Worm (Caenorhabditis elegans) whole organism, L1 larva: ENCODE measurements around the gene R07E4.1.
A peak's percentile ranks its signal among the peaks of the same experiment; 100 is the strongest.

Source experiments
- F16B12.6 ChIP-seq: fragments of 150-350 bp; optimal IDR thresholded peaks from 2 replicates; lab custom pipeline; 2014; ENCODE audit warnings: missing biosample characterization, missing genetic modification characterization
- alr-1 ChIP-seq: fragments of 200-800 bp; sonication (Bioruptor generic); optimal IDR thresholded peaks from 2 replicates; lab custom pipeline; 2018; ENCODE audit warnings: borderline replicate concordance, mild to moderate bottlenecking, missing genetic modification characterization, missing compliant biosample characterization
- ceh-63 ChIP-seq: fragments of 200-800 bp; sonication (Bioruptor generic); optimal IDR thresholded peaks from 2 replicates; lab custom pipeline; 2018; ENCODE audit warnings: mild to moderate bottlenecking, missing genetic modification characterization, missing compliant biosample characterization
- ceh-8 ChIP-seq: fragments of 200-800 bp; sonication (Bioruptor generic); optimal IDR thresholded peaks from 2 replicates; lab custom pipeline; 2018; ENCODE audit warnings: mild to moderate bottlenecking, missing genetic modification characterization, moderate library complexity, missing compliant biosample characterization
- ceh-82 ChIP-seq, 3 experiments: fragments of 150-350 bp in 1 of 3; sonication (generic microtip) in 2 of 3; optimal IDR thresholded peaks; 2 replicates each; lab custom pipeline; 2014 to 2017; ENCODE audit warnings: missing biosample characterization in 3 of 3, missing genetic modification characterization in 3 of 3
- ceh-88 ChIP-seq: fragments of 200-800 bp; sonication (Bioruptor generic); IDR thresholded peaks from 2 replicates; pipeline ENCODE4 v1.3.6; 2022; ENCODE audit warnings: missing genetic modification characterization, missing compliant biosample characterization
- ceh-90 ChIP-seq: sonication (generic microtip); optimal IDR thresholded peaks from 2 replicates; lab custom pipeline; 2016; ENCODE audit warnings: missing genetic modification characterization, missing compliant biosample characterization
- ces-1 ChIP-seq: fragments of 150-350 bp; optimal IDR thresholded peaks from 2 replicates; lab custom pipeline; 2014; ENCODE audit warnings: missing biosample characterization, missing genetic modification reagents, missing genetic modification characterization
- dpl-1 ChIP-seq, 3 experiments: fragments of 150-350 bp in 2 of 3; sonication (generic microtip) in 1 of 3; optimal IDR thresholded peaks; 2 replicates each; lab custom pipeline; 2014 to 2017; ENCODE audit warnings: missing biosample characterization in 3 of 3, missing genetic modification characterization in 3 of 3, missing genetic modification reagents in 3 of 3
- dsc-1 ChIP-seq: sonication (generic microtip); optimal IDR thresholded peaks from 2 replicates; lab custom pipeline; 2016; ENCODE audit warnings: mild to moderate bottlenecking, missing genetic modification characterization, missing compliant biosample characterization
- efl-1 ChIP-seq, 4 experiments: fragments of 150-350 bp; optimal IDR thresholded peaks in 3 of 4; peaks in 1 of 4; 1 replicate in 1 of 4; 2 replicates in 3 of 4; lab custom pipeline; 2014; ENCODE audit warnings: missing biosample characterization in 2 of 4, missing genetic modification characterization in 2 of 4, missing genetic modification reagents in 2 of 4
- egl-27 ChIP-seq, 2 experiments: fragments of 150-350 bp in 1 of 2; sonication (generic microtip); optimal IDR thresholded peaks; 3 replicates each; lab custom pipeline; 2017 to 2018; ENCODE audit warnings: missing biosample characterization in 2 of 2, missing genetic modification characterization in 2 of 2, missing genetic modification reagents in 2 of 2
- ets-5 ChIP-seq: fragments of 200-800 bp; sonication (Bioruptor generic); IDR thresholded peaks from 2 replicates; pipeline ENCODE4 v1.3.6; 2022; ENCODE audit warnings: missing genetic modification characterization, missing compliant biosample characterization
- fkh-10 ChIP-seq: sonication (generic microtip); optimal IDR thresholded peaks from 2 replicates; lab custom pipeline; 2017; ENCODE audit warnings: missing biosample characterization, missing genetic modification reagents, missing genetic modification characterization
- fkh-8 ChIP-seq: sonication (generic microtip); optimal IDR thresholded peaks from 2 replicates; lab custom pipeline; 2016; ENCODE audit warnings: mild to moderate bottlenecking, missing genetic modification characterization, missing compliant biosample characterization
- grh-1 ChIP-seq: fragments of 200-800 bp; sonication (Bioruptor generic); IDR thresholded peaks from 2 replicates; pipeline ENCODE4 v1.3.6; 2022; ENCODE audit warnings: missing genetic modification reagents, missing genetic modification characterization, missing compliant biosample characterization
- hlh-4 ChIP-seq: sonication (generic microtip); optimal IDR thresholded peaks from 2 replicates; lab custom pipeline; 2016; ENCODE audit warnings: mild to moderate bottlenecking, missing genetic modification characterization, missing compliant biosample characterization
- irx-1 ChIP-seq: sonication (generic microtip); optimal IDR thresholded peaks from 2 replicates; lab custom pipeline; 2016; ENCODE audit warnings: missing genetic modification characterization, missing compliant biosample characterization
- isw-1 ChIP-seq: fragments of 200-800 bp; sonication (Bioruptor generic); IDR thresholded peaks from 2 replicates; pipeline ENCODE4 v1.3.6; 2022; ENCODE audit warnings: missing genetic modification characterization, missing compliant biosample characterization
- lin-14 ChIP-seq: fragments of 200-800 bp; sonication (Bioruptor generic); optimal IDR thresholded peaks from 2 replicates; lab custom pipeline; 2018; ENCODE audit warnings: mild to moderate bottlenecking, missing genetic modification characterization, moderate library complexity, missing compliant biosample characterization
- lin-35 ChIP-seq, 2 experiments: fragments of 150-350 bp; optimal IDR thresholded peaks; 2 replicates each; lab custom pipeline; 2014; ENCODE audit warnings: missing biosample characterization in 2 of 2, missing genetic modification characterization in 2 of 2, missing genetic modification reagents in 2 of 2
- lin-39 ChIP-seq: fragments of 150-350 bp; optimal IDR thresholded peaks from 2 replicates; lab custom pipeline; 2014; ENCODE audit warnings: missing biosample characterization, missing genetic modification reagents, missing genetic modification characterization
- lsy-2 ChIP-seq, 2 experiments: fragments of 150-350 bp; optimal IDR thresholded peaks; 2 replicates each; lab custom pipeline; 2014; ENCODE audit warnings: missing biosample characterization in 2 of 2, missing genetic modification characterization in 2 of 2
- mep-1 ChIP-seq: fragments of 150-350 bp; optimal IDR thresholded peaks from 2 replicates; lab custom pipeline; 2014; ENCODE audit warnings: missing biosample characterization, missing genetic modification characterization
- nhr-11 ChIP-seq: fragments of 150-350 bp; optimal IDR thresholded peaks from 2 replicates; lab custom pipeline; 2014; ENCODE audit warnings: missing biosample characterization, missing genetic modification characterization
- nhr-12 ChIP-seq: sonication (generic microtip); optimal IDR thresholded peaks from 2 replicates; lab custom pipeline; 2017; ENCODE audit warnings: missing biosample characterization, missing genetic modification characterization
- nhr-20 ChIP-seq: sonication (generic microtip); optimal IDR thresholded peaks from 2 replicates; lab custom pipeline; 2016; ENCODE audit warnings: mild to moderate bottlenecking, missing genetic modification characterization, missing compliant biosample characterization
- nhr-237 ChIP-seq: fragments of 150-350 bp; optimal IDR thresholded peaks from 2 replicates; lab custom pipeline; 2014; ENCODE audit warnings: missing biosample characterization, missing genetic modification characterization
- nhr-28 ChIP-seq: fragments of 150-350 bp; optimal IDR thresholded peaks from 2 replicates; lab custom pipeline; 2014; ENCODE audit warnings: missing biosample characterization, missing genetic modification characterization
- nhr-47 ChIP-seq: sonication (generic microtip); optimal IDR thresholded peaks from 2 replicates; lab custom pipeline; 2016; ENCODE audit warnings: mild to moderate bottlenecking, missing genetic modification characterization, moderate library complexity, missing compliant biosample characterization
- nhr-71 ChIP-seq: sonication (generic microtip); optimal IDR thresholded peaks from 2 replicates; lab custom pipeline; 2016; ENCODE audit warnings: mild to moderate bottlenecking, missing genetic modification characterization, moderate library complexity, missing compliant biosample characterization
- nhr-76 ChIP-seq: sonication (generic microtip); optimal IDR thresholded peaks from 2 replicates; lab custom pipeline; 2017; ENCODE audit warnings: missing biosample characterization, missing genetic modification characterization
- nhr-77 ChIP-seq: fragments of 150-350 bp; optimal IDR thresholded peaks from 2 replicates; lab custom pipeline; 2014; ENCODE audit warnings: missing biosample characterization, missing genetic modification characterization
- nhr-90 ChIP-seq: sonication (generic microtip); optimal IDR thresholded peaks from 2 replicates; lab custom pipeline; 2016; ENCODE audit warnings: mild to moderate bottlenecking, missing genetic modification characterization, missing compliant biosample characterization; ENCODE audit not compliant: poor library complexity
- pag-3 ChIP-seq: sonication (generic microtip); optimal IDR thresholded peaks from 2 replicates; lab custom pipeline; 2017; ENCODE audit warnings: missing genetic modification characterization, mild to moderate bottlenecking, missing compliant biosample characterization, antibody characterized with exemption, borderline replicate concordance; ENCODE audit not compliant: insufficient read depth
- rnt-1 ChIP-seq: sonication (generic microtip); optimal IDR thresholded peaks from 2 replicates; lab custom pipeline; 2016; ENCODE audit warnings: mild to moderate bottlenecking, missing genetic modification characterization, moderate library complexity, missing compliant biosample characterization
- snu-23 ChIP-seq: sonication (generic microtip); optimal IDR thresholded peaks from 2 replicates; lab custom pipeline; 2016; ENCODE audit warnings: missing genetic modification characterization, missing compliant biosample characterization
- sox-4 ChIP-seq: sonication (generic microtip); optimal IDR thresholded peaks from 2 replicates; lab custom pipeline; 2016; ENCODE audit warnings: missing genetic modification characterization, missing compliant biosample characterization
- sup-37 ChIP-seq: fragments of 200-800 bp; sonication (Bioruptor generic); optimal IDR thresholded peaks from 2 replicates; lab custom pipeline; 2018; ENCODE audit warnings: mild to moderate bottlenecking, missing genetic modification characterization, missing compliant biosample characterization
- tbx-2 ChIP-seq: sonication (generic microtip); optimal IDR thresholded peaks from 2 replicates; lab custom pipeline; 2016; ENCODE audit warnings: missing genetic modification characterization, missing compliant biosample characterization
- unc-130 ChIP-seq: fragments of 150-350 bp; optimal IDR thresholded peaks from 2 replicates; lab custom pipeline; 2017; ENCODE audit warnings: missing biosample characterization, missing genetic modification characterization, inconsistent platforms
- unc-98 ChIP-seq: fragments of 200-800 bp; sonication (Bioruptor generic); IDR thresholded peaks from 2 replicates; pipeline ENCODE4 v1.3.6; 2022; ENCODE audit warnings: missing genetic modification characterization, missing compliant biosample characterization
- xbp-1 ChIP-seq: sonication (generic microtip); optimal IDR thresholded peaks from 2 replicates; lab custom pipeline; 2016; ENCODE audit warnings: missing genetic modification characterization, missing compliant biosample characterization
- zip-4 ChIP-seq: fragments of 200-800 bp; sonication (Bioruptor generic); optimal IDR thresholded peaks from 2 replicates; lab custom pipeline; 2018; ENCODE audit warnings: mild to moderate bottlenecking, missing genetic modification characterization, moderate library complexity, missing compliant biosample characterization

Gene R07E4.1

DNA sequence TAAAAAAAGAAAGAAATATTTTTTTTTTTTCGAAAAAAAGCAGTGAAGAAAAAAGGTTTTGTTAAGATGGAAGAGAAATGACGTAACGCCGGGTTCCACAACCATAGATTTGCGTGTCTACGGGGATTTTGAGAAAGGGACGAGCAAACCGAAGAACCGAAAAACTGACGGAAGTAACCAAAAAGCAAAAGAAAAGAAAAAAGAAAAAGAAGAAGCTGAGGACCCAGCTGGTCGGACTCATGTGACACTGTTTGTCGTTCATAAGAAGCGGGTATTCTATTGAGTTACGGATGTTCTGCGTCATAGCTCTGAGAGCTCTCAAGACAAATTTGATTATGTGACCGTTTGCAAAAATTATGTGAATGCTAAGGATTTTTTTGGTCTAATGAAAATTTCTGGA lies 23.9 kb downstream of the R07E4.1 start:
- TF ChIP-seq snu-23 (GFP tag; lab: Kevin White, UChicago) (peak; percentile 15), ceh-88 (GFP tag; lab: Robert Waterston, UW) (no peak), ces-1 (no peak), rnt-1 (tag; lab: Kevin White, UChicago) (peak; percentile 21), nhr-90 (tag; lab: Kevin White, UChicago) (no peak), isw-1 (GFP tag; lab: Robert Waterston, UW) (no peak), lin-14 (GFP tag; lab: Kevin White, UChicago) (peak; percentile 87), pag-3 (no peak), nhr-20 (no peak), hlh-4 (tag; lab: Kevin White, UChicago) (no peak), zip-4 (GFP tag; lab: Kevin White, UChicago) (no peak), nhr-71 (tag; lab: Kevin White, UChicago) (peak; percentile 44), sup-37 (GFP tag; lab: Kevin White, UChicago) (no peak), ets-5 (no peak), tbx-2 (tag; lab: Kevin White, UChicago) (peak; percentile 19), nhr-12 (tag; lab: Kevin White, UChicago) (no peak), xbp-1 (tag; lab: Kevin White, UChicago) (peak; percentile 5), ceh-82 (tag; optimal IDR thresholded peaks at IDR 0.05; lab: Kevin White, UChicago) (peak in 1 of 3 experiments; percentile 29), nhr-47 (tag; lab: Kevin White, UChicago) (peak; percentile 34), lsy-2 (tag; optimal IDR thresholded peaks at IDR 0.05; lab: Kevin White, UChicago) (peak; percentile 11 to 15), unc-130 (tag; lab: Kevin White, UChicago) (no peak), irx-1 (tag; lab: Kevin White, UChicago) (no peak), nhr-11 (no peak), grh-1 (no peak), F16B12.6 (tag; lab: Kevin White, UChicago) (no peak), ceh-8 (GFP tag; lab: Kevin White, UChicago) (no peak), mep-1 (no peak), sox-4 (tag; lab: Kevin White, UChicago) (no peak), nhr-76 (no peak), egl-27 (tag; optimal IDR thresholded peaks at IDR 0.05; lab: Kevin White, UChicago) (no peak), nhr-237 (no peak), nhr-28 (no peak), alr-1 (no peak), unc-98 (GFP tag; lab: Robert Waterston, UW) (no peak), dsc-1 (no peak), efl-1 (optimal IDR thresholded peaks at IDR 0.05; lab: Kevin White, UChicago) (no peak), efl-1 (GFP tag; optimal IDR thresholded peaks at IDR 0.05 in 1 of 2; lab: Kevin White, UChicago) (no peak), nhr-77 (no peak), fkh-8 (tag; lab: Kevin White, UChicago) (no peak), ceh-90 (tag; lab: Kevin White, UChicago) (no peak), dpl-1 (GFP tag; optimal IDR thresholded peaks at IDR 0.05; lab: Kevin White, UChicago) (no peak), lin-39 (tag; lab: Kevin White, UChicago) (no peak), lin-35 (GFP tag; optimal IDR thresholded peaks at IDR 0.05; lab: Kevin White, UChicago) (no peak)

DNA sequence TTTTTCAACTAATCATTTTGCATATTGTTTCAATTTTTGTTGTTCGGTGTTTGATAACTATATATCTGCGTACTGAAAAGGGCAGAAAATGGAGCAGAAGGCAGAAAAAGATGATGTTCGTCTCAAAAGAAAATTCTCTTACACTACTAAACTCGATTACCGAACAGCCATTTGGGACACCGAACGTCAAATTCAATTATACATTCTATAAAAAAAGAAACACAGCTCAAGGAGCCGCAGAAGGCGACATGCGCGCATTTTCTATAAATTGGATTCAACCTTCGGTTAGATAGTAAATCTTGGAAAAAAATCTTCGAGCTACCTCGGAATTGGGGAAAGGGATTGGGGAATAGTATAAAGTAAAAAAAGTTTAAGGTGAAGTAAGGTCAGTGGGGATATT lies 24.4 kb downstream of the R07E4.1 start:
- peak; percentile 82 for TF ChIP-seq fkh-10 (GFP tag; lab: Kevin White, UChicago)
- no peak for TF ChIP-seq ceh-63 (GFP tag; lab: Kevin White, UChicago)
- TF ChIP-seq, all 84 proteins: peak for 1
